Fruit fly (Drosophila melanogaster) whole organism, adult: Measurements from ENCODE around the gene Arp1.

Source experiments
- CG12768 ChIP-seq: fragments of 200-800 bp; sonication (Bioruptor generic); optimal IDR thresholded peaks from 2 replicates; lab custom pipeline; 2017; ENCODE audit warnings: missing biosample characterization, missing genetic modification characterization, mild to moderate bottlenecking, moderate library complexity, missing genetic modification reagents
- kay ChIP-seq: fragments of 200-800 bp; sonication (Bioruptor generic); peaks from one replicate; lab custom pipeline; 2016; ENCODE audit warnings: missing biosample characterization, missing genetic modification characterization, borderline replicate concordance

DNA sequence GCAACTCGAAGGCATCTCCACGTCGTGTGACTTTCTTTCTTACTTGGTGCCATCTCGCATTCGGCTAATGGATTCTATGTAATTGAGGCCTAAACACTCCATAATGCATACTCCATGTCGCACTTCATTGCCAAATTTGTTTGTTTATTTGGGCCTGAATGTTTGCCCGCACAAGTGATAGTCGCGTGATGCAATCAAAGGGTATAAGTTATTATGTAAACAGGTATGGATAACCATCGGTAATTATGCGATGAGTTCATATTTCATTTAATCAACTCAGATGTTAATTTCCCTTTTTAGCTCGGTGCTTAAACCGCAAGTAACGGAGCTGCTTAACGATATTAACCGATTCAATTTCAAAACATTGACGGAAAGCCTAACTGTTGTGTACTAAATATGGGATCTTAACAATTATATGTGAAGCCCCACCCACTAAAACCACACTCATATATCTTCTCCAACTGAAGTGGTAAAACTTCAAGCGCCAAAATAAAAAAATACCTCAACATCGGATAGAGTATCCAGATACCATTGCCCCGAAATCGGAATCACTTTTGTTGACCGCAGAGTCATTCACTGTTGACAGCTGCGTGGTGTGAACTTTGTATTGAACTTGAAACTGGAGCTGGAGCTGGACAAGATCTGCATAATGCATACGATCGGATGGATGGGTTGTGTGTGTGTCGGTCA, 46.8 kb upstream of the Arp1 start:
- TF ChIP-seq CG12768 (GFP tag; lab: Kevin White, UChicago) (no peak), kay (no peak)
